Fruit fly (Drosophila melanogaster): ENCODE results near the gene 5-HT2A.
A peak's percentile ranks its signal among the peaks of the same experiment; 100 is the strongest.

Gene 5-HT2A

DNA sequence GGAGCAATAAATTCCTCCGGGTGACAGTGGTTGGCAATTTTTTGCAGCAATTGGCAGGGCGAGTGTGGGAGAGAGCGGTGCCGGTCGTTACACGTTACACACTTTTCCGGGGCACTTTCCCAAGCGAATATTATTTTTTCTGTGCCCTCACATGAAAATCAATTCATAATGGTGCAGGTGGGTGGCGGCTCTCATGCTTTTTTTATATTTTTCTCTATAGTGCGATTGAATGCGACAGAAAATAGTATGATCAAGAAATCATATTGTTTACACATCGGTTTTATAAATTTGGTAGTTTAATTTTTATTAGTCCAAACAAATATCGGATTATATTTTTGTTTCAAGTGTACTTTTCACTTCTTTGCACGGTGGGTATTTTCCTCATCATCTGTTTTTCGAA is 49.0 kb downstream of the 5-HT2A start (continued):
- no peak for TF ChIP-seq CG4820 (GFP tag; optimal IDR thresholded peaks at IDR 0.05)
- no peak for TF ChIP-seq CG10321 (GFP tag; IDR thresholded peaks at IDR 0.05)
- TF ChIP-seq stc (GFP tag; IDR thresholded peaks at IDR 0.05) = no peak
- no peak for TF ChIP-seq chif (GFP tag; optimal IDR thresholded peaks at IDR 0.05)
- TF ChIP-seq CG31224 (GFP tag; IDR thresholded peaks at IDR 0.05) = no peak
- peak; percentile 62 for TF ChIP-seq sens (GFP tag)

DNA sequence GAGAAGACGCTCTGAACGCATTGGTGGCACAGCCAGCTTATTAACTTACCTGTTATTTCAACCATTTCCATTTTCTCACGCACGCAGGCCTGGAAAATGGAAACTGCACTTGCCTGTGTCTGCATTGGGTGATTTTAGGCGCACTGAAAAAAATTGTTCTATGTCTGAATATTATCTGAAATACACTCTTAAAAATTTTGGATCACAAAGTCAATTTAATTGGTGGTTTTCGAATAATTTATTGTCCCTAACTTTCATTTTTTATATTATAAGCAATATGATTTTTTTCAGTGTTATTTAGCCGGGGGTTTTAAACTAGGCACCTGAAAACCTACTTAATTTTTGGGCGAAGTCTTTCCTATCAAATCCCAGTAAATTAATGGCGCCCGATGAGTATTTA is 50.4 kb downstream of the 5-HT2A start:
- TF ChIP-seq CG4854 (GFP tag; optimal IDR thresholded peaks at IDR 0.05) (peak; percentile 75), CG10209 (GFP tag; optimal IDR thresholded peaks at IDR 0.05) (peak; percentile 55), mam (GFP tag; optimal IDR thresholded peaks at IDR 0.05) (peak; percentile 61), p53 (GFP tag; optimal IDR thresholded peaks at IDR 0.05) (peak; percentile 36), CG10431 (GFP tag; optimal IDR thresholded peaks at IDR 0.05) (no peak), HLH54F (GFP tag; optimal IDR thresholded peaks at IDR 0.05) (no peak), CG3995 (GFP tag; optimal IDR thresholded peaks at IDR 0.05) (no peak), dm (GFP tag; optimal IDR thresholded peaks at IDR 0.05) (no peak), dpn (GFP tag; optimal IDR thresholded peaks at IDR 0.05) (peak; percentile 38 to 67), Abd-B (GFP tag; optimal IDR thresholded peaks at IDR 0.05) (peak; percentile 80), D19A (tag; optimal IDR thresholded peaks at IDR 0.05) (peak; percentile 86), CG17186 (GFP tag; optimal IDR thresholded peaks at IDR 0.05) (peak; percentile 32), seq (GFP tag; IDR thresholded peaks at IDR 0.05) (peak; percentile 60), CG31388 (GFP tag; optimal IDR thresholded peaks at IDR 0.05) (peak; percentile 61), Hr3 (GFP tag; optimal IDR thresholded peaks at IDR 0.05) (peak; percentile 66), CG18764 (GFP tag; optimal IDR thresholded peaks at IDR 0.05) (peak; percentile 73), nerfin-1 (tag; optimal IDR thresholded peaks at IDR 0.05) (peak; percentile 82), CG4707 (GFP tag; optimal IDR thresholded peaks at IDR 0.05) (no peak), sens-2 (GFP tag; IDR thresholded peaks at IDR 0.05) (peak; percentile 53; the same call in 1 of the 2 replicates), insv (GFP tag; optimal IDR thresholded peaks at IDR 0.05) (no peak), oc (tag; optimal IDR thresholded peaks at IDR 0.05) (peak; percentile 16), Spps (tag; optimal IDR thresholded peaks at IDR 0.05) (peak; percentile 49), CG3065 (GFP tag; optimal IDR thresholded peaks at IDR 0.05) (no peak), grau (tag; optimal IDR thresholded peaks at IDR 0.05) (peak; percentile 67), ttk (GFP tag; IDR thresholded peaks at IDR 0.05) (peak; percentile 77), chif (GFP tag; optimal IDR thresholded peaks at IDR 0.05) (peak; percentile 60 to 69), klu (GFP tag; IDR thresholded peaks at IDR 0.05) (peak; percentile 65), Hand (GFP tag; optimal IDR thresholded peaks at IDR 0.05) (peak; percentile 10), Lpt (GFP tag; optimal IDR thresholded peaks at IDR 0.05) (no peak), CG12219 (GFP tag; optimal IDR thresholded peaks at IDR 0.05) (peak; percentile 52), yki (optimal IDR thresholded peaks at IDR 0.05) (no peak), CG15011 (GFP tag; optimal IDR thresholded peaks at IDR 0.05) (peak; percentile 62), gcm (GFP tag; optimal IDR thresholded peaks at IDR 0.05) (peak; percentile 80), bsh (GFP tag; optimal IDR thresholded peaks at IDR 0.05) (peak; percentile 3 to 74), MTF-1 (GFP tag; optimal IDR thresholded peaks at IDR 0.05; ENCODE audit: borderline replicate concordance) (peak; percentile 74), CG2116 (GFP tag; optimal IDR thresholded peaks at IDR 0.05) (peak; percentile 25), CrebB (tag; optimal IDR thresholded peaks at IDR 0.05) (no peak), gce (GFP tag; IDR thresholded peaks at IDR 0.05) (peak; percentile 81), Bgb (GFP tag; IDR thresholded peaks at IDR 0.05; ENCODE audit: partially characterized antibody) (no peak), CG1529 (GFP tag; optimal IDR thresholded peaks at IDR 0.05) (peak; percentile 48), Ssrp (tag; optimal IDR thresholded peaks at IDR 0.05) (peak; percentile 46), Med (GFP tag) (peak; percentile 83), bigmax (GFP tag; optimal IDR thresholded peaks at IDR 0.05) (no peak), salm (tag; optimal IDR thresholded peaks at IDR 0.05) (peak; percentile 59), mld (GFP tag; IDR thresholded peaks at IDR 0.05; ENCODE audit: partially characterized antibody) (no peak)
